Worm (Caenorhabditis elegans) whole organism, L3 larva: Measurements from ENCODE around the gene C40H1.3.

Source experiments
- ZK546.5 ChIP-seq: sonication (generic microtip); optimal IDR thresholded peaks from 2 replicates; lab custom pipeline; 2017; ENCODE audit warnings: missing biosample characterization, missing genetic modification characterization
- ama-1 ChIP-seq: fragments of 150-350 bp; optimal IDR thresholded peaks from 2 replicates; lab custom pipeline; 2018
- ceh-28 ChIP-seq: fragments of 150-350 bp; optimal IDR thresholded peaks from 2 replicates; lab custom pipeline; 2014; ENCODE audit warnings: missing biosample characterization, missing genetic modification reagents, missing genetic modification characterization
- ceh-82 ChIP-seq: fragments of 150-350 bp; optimal IDR thresholded peaks from 2 replicates; lab custom pipeline; 2014; ENCODE audit warnings: missing biosample characterization, missing genetic modification characterization
- ceh-9 ChIP-seq: sonication (generic microtip); optimal IDR thresholded peaks from 2 replicates; lab custom pipeline; 2018; ENCODE audit warnings: missing biosample characterization, missing genetic modification characterization
- daf-12 ChIP-seq: fragments of 150-350 bp; optimal IDR thresholded peaks from 2 replicates; lab custom pipeline; 2014; ENCODE audit warnings: missing biosample characterization, missing genetic modification reagents, missing genetic modification characterization
- egl-27 ChIP-seq: sonication (generic microtip); optimal IDR thresholded peaks from 4 replicates; lab custom pipeline; 2017; ENCODE audit warnings: missing biosample characterization, missing genetic modification reagents, missing genetic modification characterization
- egl-5 ChIP-seq: fragments of 150-350 bp; optimal IDR thresholded peaks from 2 replicates; lab custom pipeline; 2017; ENCODE audit warnings: missing biosample characterization, missing genetic modification reagents, missing genetic modification characterization, inconsistent platforms
- elt-1 ChIP-seq: fragments of 150-350 bp; optimal IDR thresholded peaks from 2 replicates; lab custom pipeline; 2014; ENCODE audit warnings: missing biosample characterization, missing genetic modification characterization
- elt-3 ChIP-seq, 3 experiments: fragments of 150-350 bp in 1 of 3; sonication (generic microtip) in 2 of 3; optimal IDR thresholded peaks; 2 replicates in 2 of 3; 4 replicates in 1 of 3; lab custom pipeline; 2014 to 2017; ENCODE audit warnings: missing biosample characterization in 3 of 3, missing genetic modification characterization in 3 of 3
- eor-1 ChIP-seq, 2 experiments: fragments of 150-350 bp; optimal IDR thresholded peaks; 2 replicates each; lab custom pipeline; 2014 to 2018; ENCODE audit warnings: missing biosample characterization in 2 of 2, missing genetic modification characterization in 2 of 2
- fkh-10 ChIP-seq: sonication (generic microtip); optimal IDR thresholded peaks from 2 replicates; lab custom pipeline; 2017; ENCODE audit warnings: missing biosample characterization, missing genetic modification reagents, missing genetic modification characterization
- fkh-2 ChIP-seq: fragments of 150-350 bp; optimal IDR thresholded peaks from 2 replicates; lab custom pipeline; 2014; ENCODE audit warnings: missing biosample characterization, missing genetic modification reagents, missing genetic modification characterization
- fos-1 ChIP-seq: fragments of 150-350 bp; optimal IDR thresholded peaks from 2 replicates; lab custom pipeline; 2014; ENCODE audit warnings: missing biosample characterization, missing genetic modification characterization
- hmg-11 ChIP-seq: sonication (generic microtip); optimal IDR thresholded peaks from 2 replicates; lab custom pipeline; 2016; ENCODE audit warnings: missing genetic modification characterization, missing compliant biosample characterization
- jun-1 ChIP-seq: fragments of 150-350 bp; optimal IDR thresholded peaks from 2 replicates; lab custom pipeline; 2014; ENCODE audit warnings: missing biosample characterization, missing genetic modification reagents, missing genetic modification characterization
- lin-15B ChIP-seq: fragments of 150-350 bp; optimal IDR thresholded peaks from 2 replicates; lab custom pipeline; 2014; ENCODE audit warnings: missing biosample characterization, missing genetic modification characterization
- lin-39 ChIP-seq: fragments of 150-350 bp; optimal IDR thresholded peaks from 2 replicates; lab custom pipeline; 2018; ENCODE audit warnings: missing biosample characterization, missing genetic modification reagents, missing genetic modification characterization
- lsy-12 ChIP-seq: sonication (generic microtip); optimal IDR thresholded peaks from 2 replicates; lab custom pipeline; 2016; ENCODE audit warnings: mild to moderate bottlenecking, missing genetic modification characterization, missing compliant biosample characterization
- mdl-1 ChIP-seq: fragments of 150-350 bp; optimal IDR thresholded peaks from 2 replicates; lab custom pipeline; 2014; ENCODE audit warnings: missing biosample characterization, missing genetic modification characterization
- mml-1 ChIP-seq: fragments of 150-350 bp; sonication (generic microtip); optimal IDR thresholded peaks from 3 replicates; lab custom pipeline; 2014; ENCODE audit warnings: missing biosample characterization, missing genetic modification characterization
- nfya-1 ChIP-seq: sonication (generic microtip); optimal IDR thresholded peaks from 2 replicates; lab custom pipeline; 2017; ENCODE audit warnings: missing genetic modification characterization, mild to moderate bottlenecking, missing compliant biosample characterization, antibody characterized with exemption, moderate library complexity; ENCODE audit not compliant: insufficient read depth
- nhr-11 ChIP-seq: fragments of 150-350 bp; optimal IDR thresholded peaks from 2 replicates; lab custom pipeline; 2014; ENCODE audit warnings: missing biosample characterization, missing genetic modification characterization
- nhr-12 ChIP-seq: fragments of 150-350 bp; optimal IDR thresholded peaks from 2 replicates; lab custom pipeline; 2014; ENCODE audit warnings: missing biosample characterization, missing genetic modification characterization
- nhr-23 ChIP-seq: fragments of 150-350 bp; optimal IDR thresholded peaks from 2 replicates; lab custom pipeline; 2014; ENCODE audit warnings: missing biosample characterization, missing genetic modification reagents, missing genetic modification characterization
- nhr-237 ChIP-seq: fragments of 150-350 bp; optimal IDR thresholded peaks from 2 replicates; lab custom pipeline; 2014; ENCODE audit warnings: missing biosample characterization, missing genetic modification characterization
- nhr-43 ChIP-seq: sonication (generic microtip); optimal IDR thresholded peaks from 2 replicates; lab custom pipeline; 2016; ENCODE audit warnings: mild to moderate bottlenecking, missing genetic modification characterization, missing compliant biosample characterization; ENCODE audit not compliant: poor library complexity, severe bottlenecking
- nhr-67 ChIP-seq: fragments of 150-350 bp; optimal IDR thresholded peaks from 2 replicates; lab custom pipeline; 2014; ENCODE audit warnings: missing biosample characterization, missing genetic modification characterization
- nhr-77 ChIP-seq: fragments of 150-350 bp; optimal IDR thresholded peaks from 2 replicates; lab custom pipeline; 2014; ENCODE audit warnings: missing biosample characterization, missing genetic modification characterization
- pha-4 ChIP-seq: fragments of 150-350 bp; optimal IDR thresholded peaks from 2 replicates; lab custom pipeline; 2014; ENCODE audit warnings: missing biosample characterization, missing genetic modification reagents, missing genetic modification characterization
- sea-2 ChIP-seq: fragments of 150-350 bp; sonication (generic microtip); optimal IDR thresholded peaks from 4 replicates; lab custom pipeline; 2014; ENCODE audit warnings: missing biosample characterization, missing genetic modification reagents, missing genetic modification characterization
- snpc-4 ChIP-seq: fragments of 150-350 bp; optimal IDR thresholded peaks from 2 replicates; lab custom pipeline; 2014; ENCODE audit warnings: missing biosample characterization, missing genetic modification characterization
- tbx-2 ChIP-seq: sonication (generic microtip); optimal IDR thresholded peaks from 2 replicates; lab custom pipeline; 2016; ENCODE audit warnings: mild to moderate bottlenecking, missing genetic modification characterization, missing compliant biosample characterization
- unc-39 ChIP-seq: sonication (generic microtip); optimal IDR thresholded peaks from 4 replicates; lab custom pipeline; 2017; ENCODE audit warnings: missing biosample characterization, missing genetic modification characterization
- unc-62 ChIP-seq: fragments of 150-350 bp; sonication (generic microtip); optimal IDR thresholded peaks from 4 replicates; lab custom pipeline; 2014; ENCODE audit warnings: missing biosample characterization, missing genetic modification reagents, missing genetic modification characterization
- ztf-4 ChIP-seq: fragments of 150-350 bp; optimal IDR thresholded peaks from 2 replicates; lab custom pipeline; 2014; ENCODE audit warnings: missing biosample characterization, missing genetic modification characterization

C40H1.3 gene

ce11 chrIII:9361228-9361627, 32.1 kb upstream of the C40H1.3 start, which contains the start of gene flp-25:
Gene flp-25, plus strand, starts transcription at chrIII:9361528.
- no peak for TF ChIP-seq fos-1 (tag; lab: Kevin White, UChicago)
- no peak for TF ChIP-seq jun-1
- TF ChIP-seq egl-5 = no peak
- TF ChIP-seq nhr-43 (tag; lab: Kevin White, UChicago) = no peak
- TF ChIP-seq hmg-11 (tag; lab: Kevin White, UChicago) = no peak
- no peak for TF ChIP-seq nhr-12 (tag; lab: Kevin White, UChicago)
- no peak for TF ChIP-seq ceh-82 (tag; lab: Kevin White, UChicago)
- TF ChIP-seq lin-39 (tag; lab: Kevin White, UChicago) = no peak
- TF ChIP-seq nhr-23 (tag; lab: Kevin White, UChicago) = no peak
- TF ChIP-seq, all 47 proteins: peak for 0

- no peak for TF ChIP-seq fkh-2 (tag; lab: Kevin White, UChicago)
- no peak for TF ChIP-seq nhr-237 (tag; lab: Kevin White, UChicago)
- no peak for TF ChIP-seq unc-39 (tag; lab: Kevin White, UChicago)
- no peak for TF ChIP-seq fkh-10
- no peak for TF ChIP-seq hmg-11 (tag; lab: Kevin White, UChicago)
- TF ChIP-seq ztf-4 (tag; lab: Kevin White, UChicago) = no peak
These were observed 29.9 kb upstream of the C40H1.3 start, which contains the start of gene K04H4.5 for ce11 chrIII:9359060-9359459. Gene K04H4.5, plus strand, starts transcription at chrIII:9359360.

ce11 chrIII:9355412-9355969, 26.3 kb upstream of the C40H1.3 start, which contains the start of gene chtb-1:
Gene chtb-1, minus strand, starts transcription at chrIII:9355462.
- no peak for TF ChIP-seq lin-15B (tag; lab: Kevin White, UChicago)
- no peak for TF ChIP-seq nfya-1
- no peak for TF ChIP-seq lin-39 (tag; lab: Kevin White, UChicago)
- TF ChIP-seq pha-4 = no peak
- TF ChIP-seq ztf-4 (tag; lab: Kevin White, UChicago) = no peak
- TF ChIP-seq ceh-9 = no peak
- TF ChIP-seq egl-27 (tag; lab: Kevin White, UChicago) = no peak
- no peak for TF ChIP-seq nhr-23 (tag; lab: Kevin White, UChicago)
- no peak for TF ChIP-seq tbx-2 (tag; lab: Kevin White, UChicago)
- TF ChIP-seq elt-1 (tag; lab: Kevin White, UChicago) = no peak
- TF ChIP-seq daf-12 = no peak
- no peak for TF ChIP-seq lsy-12 (tag; lab: Kevin White, UChicago)
- TF ChIP-seq unc-62 (GFP tag; lab: Kevin White, UChicago) = no peak
- TF ChIP-seq mml-1 (tag; lab: Kevin White, UChicago) = no peak
- TF ChIP-seq snpc-4 (tag; lab: Kevin White, UChicago) = no peak
- no peak for TF ChIP-seq nhr-237 (tag; lab: Kevin White, UChicago)

ce11 chrIII:9353814-9354213, 24.6 kb upstream of the C40H1.3 start:
- TF ChIP-seq elt-3 (tag; optimal IDR thresholded peaks at IDR 0.05; lab: Kevin White, UChicago) = no peak
- no peak for TF ChIP-seq unc-39 (tag; lab: Kevin White, UChicago)
- TF ChIP-seq jun-1 = no peak
- no peak for TF ChIP-seq mml-1 (tag; lab: Kevin White, UChicago)
- TF ChIP-seq lin-15B (tag; lab: Kevin White, UChicago) = no peak
- no peak for TF ChIP-seq ceh-28 (tag; lab: Kevin White, UChicago)
- peak; percentile 60 for TF ChIP-seq nfya-1
- no peak for TF ChIP-seq nhr-43 (tag; lab: Kevin White, UChicago)
- TF ChIP-seq egl-27 (tag; lab: Kevin White, UChicago) = no peak
- TF ChIP-seq sea-2 (GFP tag; lab: Kevin White, UChicago) = no peak
- TF ChIP-seq mdl-1 (tag; lab: Kevin White, UChicago) = no peak
- no peak for TF ChIP-seq eor-1 (tag; optimal IDR thresholded peaks at IDR 0.05; lab: Kevin White, UChicago)
- TF ChIP-seq hmg-11 (tag; lab: Kevin White, UChicago) = no peak
- TF ChIP-seq daf-12 = no peak
- no peak for TF ChIP-seq ceh-82 (tag; lab: Kevin White, UChicago)
- no peak for TF ChIP-seq ZK546.5 (tag; lab: Kevin White, UChicago)
- peak; percentile 42 for TF ChIP-seq lin-39 (tag; lab: Kevin White, UChicago)
- no peak for TF ChIP-seq nhr-23 (tag; lab: Kevin White, UChicago)
- TF ChIP-seq ztf-4 (tag; lab: Kevin White, UChicago) = no peak
- peak; percentile 69 for TF ChIP-seq pha-4
- TF ChIP-seq nhr-77 (tag; lab: Kevin White, UChicago) = no peak
- no peak for TF ChIP-seq ama-1 (lab: Kevin White, UChicago)
- no peak for TF ChIP-seq nhr-11 (tag; lab: Kevin White, UChicago)
- TF ChIP-seq nhr-67 = no peak
- TF ChIP-seq fos-1 (tag; lab: Kevin White, UChicago) = no peak
